Worm (Caenorhabditis elegans) whole organism, young adult: Measurements from ENCODE around the gene irld-17.

Experiments
- F22D6.2 ChIP-seq: sonication (generic microtip); optimal IDR thresholded peaks from 2 replicates; lab custom pipeline; 2016; ENCODE audit warnings: mild to moderate bottlenecking, missing genetic modification characterization, missing compliant biosample characterization
- nfya-1 ChIP-seq: sonication (generic microtip); optimal IDR thresholded peaks from 2 replicates; lab custom pipeline; 2017; ENCODE audit warnings: antibody characterized with exemption, missing compliant biosample characterization, missing genetic modification characterization, borderline replicate concordance; ENCODE audit not compliant: insufficient read depth
- nhr-80 ChIP-seq: sonication (generic microtip); optimal IDR thresholded peaks from 2 replicates; lab custom pipeline; 2016; ENCODE audit warnings: missing genetic modification characterization, missing compliant biosample characterization
- tbx-9 ChIP-seq: sonication (generic microtip); optimal IDR thresholded peaks from 2 replicates; lab custom pipeline; 2016; ENCODE audit warnings: borderline replicate concordance, missing genetic modification characterization, inconsistent platforms, missing compliant biosample characterization

DNA sequence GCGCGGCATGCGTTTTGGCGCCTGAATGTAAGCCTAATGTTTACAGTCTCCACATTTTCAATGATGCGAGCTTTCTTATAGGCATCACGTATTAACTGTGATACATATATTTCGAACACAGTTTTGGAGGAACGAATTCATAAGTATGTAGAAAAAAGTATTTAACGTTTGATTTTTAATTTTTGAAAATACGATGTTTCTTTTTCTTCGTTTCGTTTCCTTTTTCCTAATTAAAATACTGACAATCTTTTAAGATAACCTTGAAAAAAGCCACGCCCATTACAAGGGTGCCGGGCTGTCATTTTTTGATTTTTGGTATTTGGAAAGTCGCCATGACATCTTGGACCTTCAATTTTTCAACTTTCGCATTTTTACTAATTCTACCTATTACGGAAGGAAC is 33.1 kb downstream of the irld-17 start, which contains the start of gene K04F1.9:
- TF ChIP-seq tbx-9 (tag; lab: Kevin White, UChicago) = no peak
- no peak for TF ChIP-seq nfya-1
- no peak for TF ChIP-seq nhr-80
- TF ChIP-seq F22D6.2 (tag; lab: Kevin White, UChicago) = no peak
